Fruit fly (Drosophila melanogaster): Measurements from ENCODE around the gene CG15739.

The CG15739 gene

dm6 chrX:11915154-11915593 lies 42.1 kb downstream of the CG15739 start (continued):
- TF ChIP-seq lmd (GFP tag; IDR thresholded peaks at IDR 0.05) (peak; percentile 90), CG16779 (GFP tag; IDR thresholded peaks at IDR 0.05) (0 out of 2 replicates have a peak, but pooled peaks have one; percentile 15), CG8388 (GFP tag; optimal IDR thresholded peaks at IDR 0.05) (peak; percentile 89), CG11696 (GFP tag; IDR thresholded peaks at IDR 0.05) (peak; percentile 54), CG33213 (GFP tag; optimal IDR thresholded peaks at IDR 0.05) (no peak), zen2 (GFP tag; IDR thresholded peaks at IDR 0.05; ENCODE audit: partially characterized antibody) (no peak), dysf (GFP tag; IDR thresholded peaks at IDR 0.05) (peak; percentile 93), CG1024 (GFP tag; IDR thresholded peaks at IDR 0.05) (peak; percentile 15; the same call in 1 of the 2 replicates), bab2 (GFP tag; optimal IDR thresholded peaks at IDR 0.05) (peak; percentile 22), CG7556 (GFP tag; optimal IDR thresholded peaks at IDR 0.05) (peak; percentile 94), sna (GFP tag; IDR thresholded peaks at IDR 0.05; ENCODE audit: partially characterized antibody) (no peak), CG9876 (GFP tag; optimal IDR thresholded peaks at IDR 0.05) (no peak), CG14667 (GFP tag; IDR thresholded peaks at IDR 0.05) (peak; percentile 78), CG13123 (GFP tag; optimal IDR thresholded peaks at IDR 0.05) (peak; percentile 2), CG17568 (GFP tag; optimal IDR thresholded peaks at IDR 0.05) (peak; percentile 75), salm (tag; optimal IDR thresholded peaks at IDR 0.05) (peak; percentile 87), CG7928 (GFP tag; optimal IDR thresholded peaks at IDR 0.05) (peak; percentile 57), danr (GFP tag; IDR thresholded peaks at IDR 0.05) (peak; percentile 85), CG8765 (GFP tag; IDR thresholded peaks at IDR 0.05) (peak; percentile 72), ftz-f1 (GFP tag; optimal IDR thresholded peaks at IDR 0.05) (no peak), emc (GFP tag; optimal IDR thresholded peaks at IDR 0.05) (no peak), CG31441 (GFP tag; IDR thresholded peaks at IDR 0.05) (peak; percentile 95), sens-2 (GFP tag; IDR thresholded peaks at IDR 0.05) (peak; percentile 51; the same call in 1 of the 2 replicates), CG2199 (GFP tag; IDR thresholded peaks at IDR 0.05) (peak; percentile 72; the same call in 1 of the 3 replicates), CG30403 (GFP tag; optimal IDR thresholded peaks at IDR 0.05) (peak; percentile 83), CG1529 (GFP tag; optimal IDR thresholded peaks at IDR 0.05) (peak; percentile 78), CG15479 (GFP tag; optimal IDR thresholded peaks at IDR 0.05) (peak; percentile 62), CG32767 (GFP tag; IDR thresholded peaks at IDR 0.05) (peak; percentile 93), Xbp1 (GFP tag; optimal IDR thresholded peaks at IDR 0.05) (peak; percentile 78), Jarid2 (GFP tag; optimal IDR thresholded peaks at IDR 0.05) (peak; percentile 71), CG4617 (GFP tag; optimal IDR thresholded peaks at IDR 0.05; ENCODE audit: borderline replicate concordance) (peak; percentile 25), prd (optimal IDR thresholded peaks at IDR 0.05) (no peak), prd (GFP tag; IDR thresholded peaks at IDR 0.05) (peak; percentile 91), Mad (GFP tag; optimal IDR thresholded peaks at IDR 0.05) (peak; percentile 25), B-H2 (GFP tag; optimal IDR thresholded peaks at IDR 0.05) (peak; percentile 65), abd-A (tag; optimal IDR thresholded peaks at IDR 0.05) (peak; percentile 59), CG30431 (GFP tag; optimal IDR thresholded peaks at IDR 0.05) (peak; percentile 79), CG6689 (GFP tag; IDR thresholded peaks at IDR 0.05) (peak; percentile 95), CG3065 (GFP tag; optimal IDR thresholded peaks at IDR 0.05) (peak; percentile 35), ind (GFP tag; optimal IDR thresholded peaks at IDR 0.05) (peak; percentile 77), vnd (GFP tag; IDR thresholded peaks at IDR 0.05; ENCODE audit: partially characterized antibody) (no peak), Aef1 (GFP tag; IDR thresholded peaks at IDR 0.05) (peak; percentile 81), maf-S (GFP tag; optimal IDR thresholded peaks at IDR 0.05) (no peak), Scr (GFP tag; IDR thresholded peaks at IDR 0.05; ENCODE audit: partially characterized antibody) (no peak), CG8924 (tag; optimal IDR thresholded peaks at IDR 0.05) (peak; percentile 94), E2f2 (GFP tag; IDR thresholded peaks at IDR 0.05) (peak; percentile 67), pnt (GFP tag; optimal IDR thresholded peaks at IDR 0.05) (peak; percentile 16), HLH54F (GFP tag; optimal IDR thresholded peaks at IDR 0.05) (no peak), hkb (optimal IDR thresholded peaks at IDR 0.05) (no peak), hkb (GFP tag; IDR thresholded peaks at IDR 0.05) (peak; percentile 88), bbx (GFP tag; IDR thresholded peaks at IDR 0.05; ENCODE audit: partially characterized antibody) (no peak), klu (GFP tag; IDR thresholded peaks at IDR 0.05) (peak; percentile 88)

Data from whole organism, embryonic.